Fruit fly (Drosophila melanogaster): ENCODE data around the gene GatC.

The GatC gene

dm6 chr2L:13838647-13839390 lies 5.9 kb upstream of the GatC start (continued):
- TF ChIP-seq CoRest (tag; optimal IDR thresholded peaks at IDR 0.05) (peak; percentile 10), lmd (GFP tag; IDR thresholded peaks at IDR 0.05) (no peak), slou (GFP tag; optimal IDR thresholded peaks at IDR 0.05) (no peak), cato (GFP tag; optimal IDR thresholded peaks at IDR 0.05; ENCODE audit: borderline replicate concordance) (no peak), CG10462 (GFP tag; optimal IDR thresholded peaks at IDR 0.05) (peak; percentile 2), CG11504 (tag; optimal IDR thresholded peaks at IDR 0.05) (peak; percentile 39), ems (GFP tag; optimal IDR thresholded peaks at IDR 0.05) (peak; percentile 13), disco-r (GFP tag; optimal IDR thresholded peaks at IDR 0.05) (no peak), shn (GFP tag; optimal IDR thresholded peaks at IDR 0.05) (no peak), Ravus (GFP tag; IDR thresholded peaks at IDR 0.05) (no peak), sna (GFP tag; IDR thresholded peaks at IDR 0.05; ENCODE audit: partially characterized antibody) (no peak), sisA (GFP tag; IDR thresholded peaks at IDR 0.05) (no peak), chif (GFP tag; optimal IDR thresholded peaks at IDR 0.05) (peak; percentile 10 to 28), kah (GFP tag; optimal IDR thresholded peaks at IDR 0.05) (no peak), Hr39 (optimal IDR thresholded peaks at IDR 0.05) (no peak), trem (tag; optimal IDR thresholded peaks at IDR 0.05) (no peak), Bdp1 (GFP tag; optimal IDR thresholded peaks at IDR 0.05) (peak; percentile 36), Mes4 (GFP tag; optimal IDR thresholded peaks at IDR 0.05) (peak; percentile 16), CG14014 (GFP tag; IDR thresholded peaks at IDR 0.05) (no peak; the same call in 1 of the 2 replicates), bsh (GFP tag; optimal IDR thresholded peaks at IDR 0.05) (peak in 1 of 2 experiments; percentile 31), CG12659 (GFP tag; optimal IDR thresholded peaks at IDR 0.05) (peak; percentile 24), Sin3A (optimal IDR thresholded peaks at IDR 0.05) (no peak), Gug (GFP tag; IDR thresholded peaks at IDR 0.05) (peak; percentile 22; the same call in 1 of the 4 replicates), CG1603 (tag; optimal IDR thresholded peaks at IDR 0.05) (peak; percentile 43), vnd (GFP tag; IDR thresholded peaks at IDR 0.05; ENCODE audit: partially characterized antibody) (no peak), Mad (GFP tag; optimal IDR thresholded peaks at IDR 0.05) (no peak), CG12769 (tag; optimal IDR thresholded peaks at IDR 0.05) (peak; percentile 3), Stat92E (GFP tag; optimal IDR thresholded peaks at IDR 0.05) (no peak), ase (GFP tag; IDR thresholded peaks at IDR 0.05) (no peak), CG13424 (tag; optimal IDR thresholded peaks at IDR 0.05) (peak; percentile 22), CG7987 (GFP tag; optimal IDR thresholded peaks at IDR 0.05) (no peak), rib (GFP tag; IDR thresholded peaks at IDR 0.05) (no peak), gt (GFP tag; IDR thresholded peaks at IDR 0.05) (no peak), D19B (GFP tag; optimal IDR thresholded peaks at IDR 0.05) (no peak), eyg (GFP tag; optimal IDR thresholded peaks at IDR 0.05) (no peak), CG3407 (GFP tag; optimal IDR thresholded peaks at IDR 0.05) (peak; percentile 34), sc (optimal IDR thresholded peaks at IDR 0.05) (no peak), sc (GFP tag; optimal IDR thresholded peaks at IDR 0.05) (peak; percentile 16), CG2712 (tag; optimal IDR thresholded peaks at IDR 0.05) (peak; percentile 13), sr (GFP tag; IDR thresholded peaks at IDR 0.05) (0 out of 3 replicates have a peak, but pooled peaks have one; percentile 20), Poxn (GFP tag; IDR thresholded peaks at IDR 0.05) (no peak), E2f2 (GFP tag; IDR thresholded peaks at IDR 0.05) (no peak), sqz (GFP tag; optimal IDR thresholded peaks at IDR 0.05) (no peak), PHDP (tag; optimal IDR thresholded peaks at IDR 0.05) (peak; percentile 54), CG2202 (tag; optimal IDR thresholded peaks at IDR 0.05) (peak; percentile 36), nau (GFP tag; optimal IDR thresholded peaks at IDR 0.05) (no peak), CG12744 (GFP tag; optimal IDR thresholded peaks at IDR 0.05) (no peak), cwo (GFP tag; optimal IDR thresholded peaks at IDR 0.05) (no peak), dimm (GFP tag; IDR thresholded peaks at IDR 0.05) (no peak), jumu (GFP tag; optimal IDR thresholded peaks at IDR 0.05) (no peak), Mrtf (GFP tag; IDR thresholded peaks at IDR 0.05) (no peak)
